Worm (Caenorhabditis elegans): Measurements from ENCODE around the gene elt-6.

DNA sequence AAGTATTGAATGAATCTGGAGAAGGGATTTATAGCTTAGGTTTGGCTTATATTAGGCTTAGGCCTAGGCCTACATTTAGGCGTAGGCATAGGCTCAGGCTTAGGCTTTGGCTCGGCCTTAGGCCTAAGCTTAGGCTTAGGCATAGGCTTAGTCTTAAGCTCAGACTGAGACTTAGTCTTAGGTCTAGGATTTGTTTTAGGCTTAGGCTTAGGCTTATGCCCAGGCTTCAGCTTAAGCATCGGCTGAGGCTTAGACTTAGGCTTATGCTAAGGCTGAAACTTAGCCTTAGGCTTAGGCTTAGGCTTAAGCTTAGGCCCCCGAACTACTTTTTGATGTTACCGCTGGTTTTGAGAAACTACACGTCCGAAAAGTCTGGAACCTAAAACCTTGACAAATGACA is 2.7 kb downstream of the elt-6 start:
- no peak for TF ChIP-seq ztf-23 (GFP tag; IDR thresholded peaks at IDR 0.05)
- TF ChIP-seq ztf-29 (GFP tag; IDR thresholded peaks at IDR 0.05) = peak; percentile 8; the same call in 1 of the 2 replicates
- TF ChIP-seq klf-2 (GFP tag; conservative IDR thresholded peaks at IDR 0.05) = no peak
- no peak for TF ChIP-seq tab-1 (GFP tag; IDR thresholded peaks at IDR 0.05)
- TF ChIP-seq med-1 (GFP tag; optimal IDR thresholded peaks at IDR 0.05; ENCODE audit: insufficient read depth) = no peak
- TF ChIP-seq flt-1 (GFP tag; IDR thresholded peaks at IDR 0.05) = no peak
- TF ChIP-seq T22C8.4 (GFP tag; IDR thresholded peaks at IDR 0.05) = no peak

All from whole organism, midembryonic.